Fruit fly (Drosophila melanogaster): Measurements from ENCODE around the gene RanGAP.

The RanGAP gene

dm6 chr2L:19442627-19443026 lies 868 bp downstream of the RanGAP start, which contains the start of gene CG10237:
Gene CG10237 (minus strand): TSS chr2L:19442727.
- TF ChIP-seq psq (optimal IDR thresholded peaks at IDR 0.05) (no peak), insv (optimal IDR thresholded peaks at IDR 0.05) (no peak)

- TF ChIP-seq Sin3A (optimal IDR thresholded peaks at IDR 0.05): no peak
- TF ChIP-seq Myc (optimal IDR thresholded peaks at IDR 0.05): no peak
- no peak for TF ChIP-seq ttk (optimal IDR thresholded peaks at IDR 0.05)
- no peak for TF ChIP-seq h (optimal IDR thresholded peaks at IDR 0.05)
- TF ChIP-seq insv (optimal IDR thresholded peaks at IDR 0.05): no peak
- TF ChIP-seq psq (optimal IDR thresholded peaks at IDR 0.05): no peak
Observed at dm6 chr2L:19444734-19445140, 3.0 kb downstream of the RanGAP start, which contains the start of gene Hs2st. Gene Hs2st (minus strand): TSS chr2L:19444750.

- TF ChIP-seq Sin3A (optimal IDR thresholded peaks at IDR 0.05) (no peak), h (optimal IDR thresholded peaks at IDR 0.05) (no peak), insv (optimal IDR thresholded peaks at IDR 0.05) (no peak), psq (optimal IDR thresholded peaks at IDR 0.05) (no peak), Myc (optimal IDR thresholded peaks at IDR 0.05) (no peak), ttk (optimal IDR thresholded peaks at IDR 0.05) (no peak)
Observed at dm6 chr2L:19452535-19453317, 11.0 kb downstream of the RanGAP start.

- no peak for TF ChIP-seq insv (optimal IDR thresholded peaks at IDR 0.05)
- no peak for TF ChIP-seq ttk (optimal IDR thresholded peaks at IDR 0.05)
- TF ChIP-seq psq (optimal IDR thresholded peaks at IDR 0.05): no peak
- no peak for TF ChIP-seq h (optimal IDR thresholded peaks at IDR 0.05)
- TF ChIP-seq Sin3A (optimal IDR thresholded peaks at IDR 0.05): no peak
- TF ChIP-seq Myc (optimal IDR thresholded peaks at IDR 0.05): no peak
Observed at dm6 chr2L:19453381-19453780, 11.6 kb downstream of the RanGAP start, which contains the start of gene Top2. Gene Top2 (minus strand): TSS chr2L:19453490.

DNA sequence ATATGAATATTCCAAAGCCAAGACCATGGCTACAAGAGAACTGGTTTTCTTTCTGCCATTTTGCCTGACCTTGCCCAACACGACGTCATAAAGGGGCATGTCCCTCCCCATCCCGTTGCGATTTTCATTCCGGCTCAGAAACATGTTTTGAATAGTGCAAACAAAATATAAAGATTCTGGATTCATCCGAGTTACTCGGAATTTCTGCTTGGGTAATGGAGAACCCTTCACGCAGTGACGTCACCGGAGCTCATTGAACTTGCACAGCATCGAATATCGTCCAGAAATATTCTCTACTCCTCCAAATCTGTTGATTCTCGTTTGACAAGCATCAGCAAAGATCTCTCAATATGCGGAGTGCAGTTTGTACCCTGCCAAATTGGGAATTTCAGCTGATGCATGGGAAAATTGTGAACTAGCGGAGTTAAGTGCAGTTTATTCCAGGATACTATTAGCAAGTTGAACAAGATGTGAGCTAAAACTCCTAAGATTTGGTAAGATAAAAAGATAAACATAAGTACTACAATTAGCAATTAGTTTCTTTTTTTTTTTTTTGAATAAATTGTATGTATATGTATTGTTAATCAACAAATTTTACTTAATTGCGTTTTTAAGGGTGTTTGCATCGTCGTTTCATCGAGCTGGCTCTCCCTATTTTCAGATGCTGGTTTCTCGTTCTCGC lies 12.5 kb downstream of the RanGAP start, which contains the start of gene CG10026:
CG10026 (plus strand) TSS at position 187 of the 682 bp plus-strand sequence.
- no peak for TF ChIP-seq psq (optimal IDR thresholded peaks at IDR 0.05)
- no peak for TF ChIP-seq insv (optimal IDR thresholded peaks at IDR 0.05)
- no peak for TF ChIP-seq ttk (optimal IDR thresholded peaks at IDR 0.05)
- no peak for TF ChIP-seq Sin3A (optimal IDR thresholded peaks at IDR 0.05)
- TF ChIP-seq Myc (optimal IDR thresholded peaks at IDR 0.05): no peak
- TF ChIP-seq h (optimal IDR thresholded peaks at IDR 0.05): no peak

DNA sequence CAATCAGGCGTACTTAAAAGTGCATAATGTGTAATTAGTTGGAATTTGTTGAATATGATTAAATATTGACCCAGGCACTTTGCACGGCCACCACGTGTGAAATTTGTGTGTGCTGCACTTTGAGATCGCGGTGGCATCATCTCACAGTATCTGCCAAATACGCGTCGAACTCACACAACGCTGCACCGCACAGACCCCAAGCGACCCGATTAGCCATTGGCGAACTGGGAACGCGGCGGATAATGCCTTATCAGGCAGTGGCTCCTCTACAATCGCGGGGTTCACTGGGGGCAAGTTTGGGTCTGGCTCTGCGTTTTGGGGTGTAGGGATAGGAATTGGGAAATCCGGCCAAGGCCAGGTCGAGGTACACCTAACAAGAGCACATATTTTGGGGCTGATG lies 13.4 kb downstream of the RanGAP start:
- no peak for TF ChIP-seq ttk (optimal IDR thresholded peaks at IDR 0.05)
- no peak for TF ChIP-seq insv (optimal IDR thresholded peaks at IDR 0.05)
- no peak for TF ChIP-seq h (optimal IDR thresholded peaks at IDR 0.05)
- TF ChIP-seq Sin3A (optimal IDR thresholded peaks at IDR 0.05): no peak
- no peak for TF ChIP-seq psq (optimal IDR thresholded peaks at IDR 0.05)
- no peak for TF ChIP-seq Myc (optimal IDR thresholded peaks at IDR 0.05)

dm6 chr2L:19455723-19456122 lies 14.0 kb downstream of the RanGAP start:
- TF ChIP-seq Myc (optimal IDR thresholded peaks at IDR 0.05) (no peak), insv (optimal IDR thresholded peaks at IDR 0.05) (no peak), h (optimal IDR thresholded peaks at IDR 0.05) (no peak), psq (optimal IDR thresholded peaks at IDR 0.05) (no peak), Sin3A (optimal IDR thresholded peaks at IDR 0.05) (no peak), ttk (optimal IDR thresholded peaks at IDR 0.05) (no peak)

DNA sequence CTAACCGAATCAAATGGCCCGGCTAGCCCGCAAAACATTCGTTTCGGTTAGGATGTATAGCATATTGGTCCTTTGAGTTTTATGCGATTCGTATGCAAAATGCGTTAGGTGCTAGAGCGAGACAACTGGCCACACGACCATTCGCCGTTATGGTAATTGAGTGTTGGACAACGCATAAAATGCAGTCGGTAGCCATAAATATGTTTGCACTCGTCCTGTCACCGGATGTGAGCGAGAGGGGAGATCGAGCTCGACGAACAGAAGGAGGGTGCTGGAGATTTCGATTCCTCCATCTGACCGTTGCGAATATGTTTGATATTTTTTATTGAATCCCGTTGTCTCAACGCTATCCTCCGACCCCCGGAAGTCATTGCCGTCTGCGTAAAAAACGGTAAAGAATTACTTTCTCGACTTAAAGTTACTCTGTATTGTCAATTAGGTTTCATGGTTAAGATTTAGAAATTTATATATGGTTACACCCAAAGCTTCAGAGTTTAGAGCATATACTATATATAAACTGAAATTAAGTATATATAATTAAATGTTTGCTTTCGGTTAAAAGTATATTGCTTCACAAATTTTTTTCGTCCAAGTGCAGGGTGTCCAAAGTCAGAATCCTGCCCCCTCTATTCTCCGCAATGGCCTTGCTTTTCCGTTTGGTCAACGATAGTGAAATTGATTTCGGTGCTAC lies 16.3 kb downstream of the RanGAP start:
- TF ChIP-seq h (optimal IDR thresholded peaks at IDR 0.05) (no peak), Sin3A (optimal IDR thresholded peaks at IDR 0.05) (no peak), Myc (optimal IDR thresholded peaks at IDR 0.05) (no peak), ttk (optimal IDR thresholded peaks at IDR 0.05) (no peak), psq (optimal IDR thresholded peaks at IDR 0.05) (no peak), insv (optimal IDR thresholded peaks at IDR 0.05) (no peak)

DNA sequence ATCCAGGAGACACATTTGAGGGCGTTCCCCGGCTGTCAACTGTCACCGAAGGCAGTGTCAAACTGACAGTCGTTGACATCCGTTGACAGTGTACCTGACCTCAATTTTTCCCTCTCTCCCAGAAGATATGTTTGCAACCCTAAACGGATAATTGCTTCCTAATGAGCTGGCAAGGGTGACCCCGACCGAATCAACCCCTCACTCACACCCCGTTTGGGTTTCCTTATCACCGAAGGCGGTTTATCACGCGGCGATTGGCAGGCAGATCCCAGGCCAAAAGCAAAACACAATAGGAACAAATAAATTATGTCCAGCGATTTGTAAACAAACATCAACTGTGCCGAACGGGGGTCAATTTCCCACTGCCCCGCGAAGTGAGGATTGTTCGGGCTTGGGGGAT lies 17.6 kb downstream of the RanGAP start:
- no peak for TF ChIP-seq ttk (optimal IDR thresholded peaks at IDR 0.05)
- TF ChIP-seq Myc (optimal IDR thresholded peaks at IDR 0.05): no peak
- TF ChIP-seq insv (optimal IDR thresholded peaks at IDR 0.05): no peak
- TF ChIP-seq Sin3A (optimal IDR thresholded peaks at IDR 0.05): no peak
- TF ChIP-seq psq (optimal IDR thresholded peaks at IDR 0.05): no peak
- TF ChIP-seq h (optimal IDR thresholded peaks at IDR 0.05): no peak

DNA sequence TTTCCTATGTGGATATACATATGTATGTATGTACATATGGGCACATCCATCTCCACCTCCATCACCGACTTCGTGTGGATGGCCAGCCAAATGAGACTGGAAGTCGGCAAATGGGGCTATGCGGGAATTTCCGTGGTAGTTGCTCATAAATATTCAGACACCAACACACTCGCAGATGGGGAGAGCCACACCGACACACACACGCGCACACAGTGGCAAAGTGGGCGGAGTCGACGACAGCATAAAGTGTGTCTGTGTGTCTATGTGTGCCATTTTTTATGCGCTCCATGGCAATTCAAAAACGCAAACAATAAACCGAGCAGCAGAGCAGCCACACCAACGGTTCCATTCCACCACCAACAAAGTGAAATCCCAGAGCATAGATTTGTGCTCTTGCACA lies 21.1 kb downstream of the RanGAP start:
- TF ChIP-seq h (optimal IDR thresholded peaks at IDR 0.05): no peak
- TF ChIP-seq psq (optimal IDR thresholded peaks at IDR 0.05): no peak
- TF ChIP-seq Sin3A (optimal IDR thresholded peaks at IDR 0.05): no peak
- TF ChIP-seq ttk (optimal IDR thresholded peaks at IDR 0.05): no peak
- TF ChIP-seq Myc (optimal IDR thresholded peaks at IDR 0.05): no peak
- no peak for TF ChIP-seq insv (optimal IDR thresholded peaks at IDR 0.05)

dm6 chr2L:19463405-19463804 lies 21.6 kb downstream of the RanGAP start:
- TF ChIP-seq h (optimal IDR thresholded peaks at IDR 0.05) (no peak), ttk (optimal IDR thresholded peaks at IDR 0.05) (no peak), psq (optimal IDR thresholded peaks at IDR 0.05) (no peak), Sin3A (optimal IDR thresholded peaks at IDR 0.05) (no peak), insv (optimal IDR thresholded peaks at IDR 0.05) (no peak), Myc (optimal IDR thresholded peaks at IDR 0.05) (no peak)

- TF ChIP-seq insv (optimal IDR thresholded peaks at IDR 0.05) (no peak), Sin3A (optimal IDR thresholded peaks at IDR 0.05) (no peak), psq (optimal IDR thresholded peaks at IDR 0.05) (no peak), Myc (optimal IDR thresholded peaks at IDR 0.05) (no peak), h (optimal IDR thresholded peaks at IDR 0.05) (no peak), ttk (optimal IDR thresholded peaks at IDR 0.05) (no peak)
Observed at dm6 chr2L:19463824-19464317, 22.1 kb downstream of the RanGAP start, which contains the start of gene tj. Gene tj (plus strand): TSS chr2L:19464267.
